Fruit fly (Drosophila melanogaster) whole organism, wandering third instar larva: ENCODE results near the gene Atac3.
A peak's percentile ranks its signal among the peaks of the same experiment; 100 is the strongest.

Experiments used
- CG32264 ChIP-seq: fragments of 200-800 bp; sonication (Bioruptor generic); optimal IDR thresholded peaks from 2 replicates; lab custom pipeline; 2016; ENCODE audit warnings: missing biosample characterization, missing genetic modification characterization
- CG9705 ChIP-seq: fragments of 200-800 bp; sonication (Bioruptor generic); optimal IDR thresholded peaks from 2 replicates; lab custom pipeline; 2018; ENCODE audit warnings: missing biosample characterization, mild to moderate bottlenecking, missing genetic modification characterization
- CrebA ChIP-seq: fragments of 200-800 bp; sonication (Bioruptor generic); optimal IDR thresholded peaks from 2 replicates; lab custom pipeline; 2016; ENCODE audit warnings: missing biosample characterization, mild to moderate bottlenecking, missing genetic modification characterization, borderline replicate concordance
- Dfd ChIP-seq: fragments of >200 bp; optimal IDR thresholded peaks from 2 replicates; lab custom pipeline; 2017; ENCODE audit warnings: missing biosample characterization, missing genetic modification characterization
- Dif ChIP-seq: fragments of 200-275, 200-300 bp; sonication (Bioruptor generic); optimal IDR thresholded peaks from 2 replicates; lab custom pipeline; 2018; ENCODE audit warnings: missing biosample characterization, missing genetic modification characterization; ENCODE audit not compliant: partially characterized antibody
- GATAd ChIP-seq: sonication (Bioruptor generic); optimal IDR thresholded peaks from 2 replicates; lab custom pipeline; 2016; ENCODE audit warnings: missing biosample characterization, missing genetic modification characterization
- HLH106 ChIP-seq: fragments of 200-800 bp; optimal IDR thresholded peaks from 3 replicates; lab custom pipeline; 2019; ENCODE audit warnings: missing biosample characterization, mild to moderate bottlenecking, missing genetic modification characterization, moderate library complexity
- Hnf4 ChIP-seq: fragments of 200-800 bp; sonication (Bioruptor generic); optimal IDR thresholded peaks from 2 replicates; lab custom pipeline; 2016; ENCODE audit warnings: missing biosample characterization, mild to moderate bottlenecking, missing genetic modification characterization
- Hr78 ChIP-seq: fragments of >200 bp; optimal IDR thresholded peaks from 2 replicates; lab custom pipeline; 2017; ENCODE audit warnings: missing biosample characterization, missing genetic modification characterization
- Hr83 ChIP-seq: fragments of 200-300 bp; sonication (Bioruptor generic); optimal IDR thresholded peaks from 2 replicates; lab custom pipeline; 2016; ENCODE audit warnings: missing biosample characterization, mild to moderate bottlenecking, missing genetic modification characterization, moderate library complexity; ENCODE audit not compliant: poor library complexity, severe bottlenecking
- Jra ChIP-seq: sonication (Bioruptor generic); optimal IDR thresholded peaks from 2 replicates; lab custom pipeline; 2016; ENCODE audit warnings: missing biosample characterization, missing genetic modification characterization
- Mio ChIP-seq: sonication (Bioruptor generic); optimal IDR thresholded peaks from 2 replicates; lab custom pipeline; 2016; ENCODE audit warnings: missing biosample characterization, missing genetic modification characterization
- Myc ChIP-seq: fragments of >200 bp; optimal IDR thresholded peaks from 2 replicates; lab custom pipeline; 2017
- N ChIP-seq: fragments of >200 bp; optimal IDR thresholded peaks from 2 replicates; lab custom pipeline; 2018; ENCODE audit warnings: missing biosample characterization, missing external identifiers, missing genetic modification characterization
- OdsH ChIP-seq: fragments of 200-800 bp; sonication (Bioruptor generic); optimal IDR thresholded peaks from 2 replicates; lab custom pipeline; 2016; ENCODE audit warnings: missing biosample characterization, mild to moderate bottlenecking, missing genetic modification characterization
- Rel ChIP-seq, 2 experiments: fragments of 200-800 bp; sonication (Bioruptor generic) in 1 of 2; optimal IDR thresholded peaks; 2 replicates in 1 of 2; 3 replicates in 1 of 2; lab custom pipeline; 2016 to 2019; ENCODE audit warnings: mild to moderate bottlenecking in 2 of 2, missing biosample characterization in 2 of 2, missing genetic modification characterization in 2 of 2, moderate library complexity in 1 of 2
- Sp1 ChIP-seq: fragments of 200-800 bp; sonication (Bioruptor generic); optimal IDR thresholded peaks from 3 replicates; lab custom pipeline; 2019; ENCODE audit warnings: missing biosample characterization, mild to moderate bottlenecking, missing genetic modification characterization, moderate library complexity
- br ChIP-seq: fragments of 200-800 bp; sonication (Bioruptor generic); optimal IDR thresholded peaks from 2 replicates; lab custom pipeline; 2016; ENCODE audit warnings: missing biosample characterization, missing genetic modification characterization
- brk ChIP-seq: fragments of 200-800 bp; sonication (Bioruptor generic); optimal IDR thresholded peaks from 2 replicates; lab custom pipeline; 2016; ENCODE audit warnings: missing biosample characterization, mild to moderate bottlenecking, missing genetic modification characterization
- dl ChIP-seq, 2 experiments: fragments of 175-275, 200-275 bp in 1 of 2; fragments of 200-275 bp in 1 of 2; sonication (Bioruptor generic); optimal IDR thresholded peaks; lab custom pipeline; 2018; ENCODE audit warnings: mild to moderate bottlenecking in 2 of 2, missing biosample characterization in 2 of 2, missing genetic modification characterization in 2 of 2, moderate library complexity in 2 of 2; ENCODE audit not compliant: partially characterized antibody in 2 of 2, insufficient read depth in 1 of 2
- dmrt93B ChIP-seq: fragments of 200-800 bp; sonication (Bioruptor generic); optimal IDR thresholded peaks from 2 replicates; lab custom pipeline; 2018; ENCODE audit warnings: missing biosample characterization, mild to moderate bottlenecking, missing genetic modification characterization
- dsf ChIP-seq: sonication (Bioruptor generic); optimal IDR thresholded peaks from 2 replicates; lab custom pipeline; 2016; ENCODE audit warnings: missing biosample characterization, missing genetic modification characterization, borderline replicate concordance
- ey ChIP-seq: fragments of 200-800 bp; sonication (Bioruptor generic); optimal IDR thresholded peaks from 2 replicates; lab custom pipeline; 2016; ENCODE audit warnings: missing biosample characterization, missing genetic modification characterization
- foxo ChIP-seq, 2 experiments: fragments of 200-800 bp; sonication (Bioruptor generic); optimal IDR thresholded peaks; 2 replicates in 1 of 2; 3 replicates in 1 of 2; lab custom pipeline; 2016 to 2017; ENCODE audit warnings: missing biosample characterization in 2 of 2, missing genetic modification characterization in 2 of 2
- fru ChIP-seq: fragments of 200-800 bp; sonication (Bioruptor generic); optimal IDR thresholded peaks from 3 replicates; lab custom pipeline; 2016; ENCODE audit warnings: missing biosample characterization, mild to moderate bottlenecking, missing genetic modification characterization
- h ChIP-seq: fragments of 200-800 bp; sonication (Bioruptor generic); optimal IDR thresholded peaks from 3 replicates; lab custom pipeline; 2016; ENCODE audit warnings: missing biosample characterization, mild to moderate bottlenecking, missing genetic modification characterization
- jim ChIP-seq: fragments of 175-275, 200-325 bp; sonication (Bioruptor generic); optimal IDR thresholded peaks from 2 replicates; lab custom pipeline; 2016; ENCODE audit warnings: missing biosample characterization, mild to moderate bottlenecking, missing genetic modification characterization
- lola ChIP-seq: fragments of >200 bp; optimal IDR thresholded peaks from 2 replicates; lab custom pipeline; 2017; ENCODE audit warnings: missing biosample characterization, missing genetic modification characterization
- pan ChIP-seq: fragments of >200 bp; optimal IDR thresholded peaks from 2 replicates; lab custom pipeline; 2017
- psq ChIP-seq: fragments of 200-800 bp; sonication (Bioruptor generic); optimal IDR thresholded peaks from 3 replicates; lab custom pipeline; 2017; ENCODE audit warnings: missing biosample characterization, mild to moderate bottlenecking, missing genetic modification characterization, moderate library complexity
- rgr ChIP-seq: fragments of 200-800 bp; sonication (Bioruptor generic); optimal IDR thresholded peaks from 3 replicates; lab custom pipeline; 2016; ENCODE audit warnings: missing biosample characterization, mild to moderate bottlenecking, missing genetic modification characterization
- sage ChIP-seq: fragments of 200-800 bp; sonication (Bioruptor generic); optimal IDR thresholded peaks from 2 replicates; lab custom pipeline; 2016; ENCODE audit warnings: missing biosample characterization, mild to moderate bottlenecking, missing genetic modification characterization
- sv ChIP-seq: fragments of 200-800 bp; sonication (Bioruptor generic); optimal IDR thresholded peaks from 3 replicates; lab custom pipeline; 2016; ENCODE audit warnings: missing biosample characterization, missing genetic modification characterization
- tai ChIP-seq: sonication (Bioruptor generic); optimal IDR thresholded peaks from 2 replicates; lab custom pipeline; 2016; ENCODE audit warnings: missing biosample characterization, missing genetic modification characterization
- usp ChIP-seq: fragments of >200 bp; optimal IDR thresholded peaks from 2 replicates; lab custom pipeline; 2017; ENCODE audit warnings: missing biosample characterization, missing genetic modification characterization
- woc ChIP-seq: sonication (Bioruptor generic); optimal IDR thresholded peaks from 2 replicates; lab custom pipeline; 2016; ENCODE audit warnings: missing biosample characterization, mild to moderate bottlenecking, missing genetic modification characterization

Gene Atac3

DNA sequence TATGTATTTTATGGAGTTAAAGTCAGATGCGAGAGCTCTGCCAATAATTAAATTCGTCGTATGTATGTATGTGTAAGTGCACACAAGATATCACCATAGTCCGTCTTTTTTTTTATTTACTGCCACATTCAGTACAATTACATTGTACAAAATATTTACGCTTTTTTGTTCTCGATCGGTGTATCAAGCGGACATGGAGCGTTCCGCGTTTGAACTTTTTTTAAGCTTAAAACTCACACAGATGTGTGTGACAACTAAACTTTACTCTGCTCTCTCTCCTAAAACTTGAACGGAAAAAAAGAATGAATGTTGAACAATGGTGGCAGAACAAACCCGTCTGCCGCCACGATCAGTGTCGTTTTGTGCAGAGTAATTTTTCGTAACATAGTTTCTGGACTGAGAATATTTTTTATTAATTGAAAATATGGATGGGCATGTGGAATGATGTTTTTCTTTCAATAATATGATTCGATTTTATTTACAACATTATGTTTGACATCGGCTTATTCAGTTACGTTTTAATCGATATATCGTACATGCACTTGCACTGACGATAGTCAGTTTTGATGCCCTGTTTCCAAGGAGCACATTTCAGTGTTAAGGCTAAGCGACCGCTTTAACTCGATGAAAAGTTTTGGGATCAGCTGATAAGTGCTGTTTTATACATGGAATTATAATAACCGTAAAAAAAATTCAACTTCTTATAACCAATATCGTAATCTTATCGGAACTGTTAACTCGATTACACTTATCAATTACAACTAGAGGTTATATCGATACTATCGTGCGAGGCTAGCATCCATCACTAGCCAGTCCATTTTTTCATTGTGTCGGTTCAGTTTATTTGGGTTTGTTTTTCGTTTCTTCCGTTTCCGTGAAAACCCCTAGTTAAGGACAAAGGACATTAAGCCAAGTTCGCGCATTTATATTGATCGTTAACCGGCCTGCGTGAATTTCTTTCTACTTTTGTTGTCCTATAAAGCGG is 19.2 kb upstream of the Atac3 start, which contains the start of gene mth:
Gene mth (minus strand): TSS at position 302 of the 985 bp plus-strand sequence.
- TF ChIP-seq pan (lab: Kevin White, UChicago) (no peak), dmrt93B (GFP tag; lab: Kevin White, UChicago) (peak; percentile 6), Hr78 (GFP tag; lab: Kevin White, UChicago) (peak; percentile 42), dsf (GFP tag; lab: Kevin White, UChicago) (peak; percentile 60), rgr (peak; percentile 44), Myc (no peak), Jra (peak; percentile 61), dl (GFP tag; optimal IDR thresholded peaks at IDR 0.05; lab: Kevin White, UChicago; ENCODE audit: insufficient read depth in 1 of 2, partially characterized antibody in 2 of 2) (no peak), Dif (no peak), brk (GFP tag; lab: Kevin White, UChicago) (peak; percentile 28), Sp1 (GFP tag; lab: Kevin White, UChicago) (peak; percentile 41), HLH106 (tag; lab: Kevin White, UChicago) (peak; percentile 62), br (GFP tag; lab: Kevin White, UChicago) (peak; percentile 38), N (GFP tag; lab: Kevin White, UChicago) (peak; percentile 75), CG32264 (peak; percentile 22), Rel (GFP tag; optimal IDR thresholded peaks at IDR 0.05; lab: Kevin White, UChicago) (peak; percentile 16), Rel (tag; optimal IDR thresholded peaks at IDR 0.05; lab: Kevin White, UChicago) (peak; percentile 25), ey (peak; percentile 20), lola (no peak), tai (GFP tag; lab: Kevin White, UChicago) (no peak), jim (GFP tag; lab: Kevin White, UChicago) (no peak), h (peak; percentile 37), foxo (GFP tag; optimal IDR thresholded peaks at IDR 0.05; lab: Kevin White, UChicago) (peak in 1 of 2 experiments; percentile 62), CG9705 (peak; percentile 47), fru (GFP tag; lab: Kevin White, UChicago) (peak; percentile 53), GATAd (GFP tag; lab: Kevin White, UChicago) (no peak), sv (GFP tag; lab: Kevin White, UChicago) (peak; percentile 21), Hnf4 (peak; percentile 63), usp (GFP tag; lab: Kevin White, UChicago) (no peak), psq (GFP tag; lab: Kevin White, UChicago) (no peak), Hr83 (no peak), Dfd (no peak), Mio (GFP tag; lab: Kevin White, UChicago) (no peak), OdsH (no peak), woc (GFP tag; lab: Kevin White, UChicago) (peak; percentile 73), CrebA (no peak)

DNA sequence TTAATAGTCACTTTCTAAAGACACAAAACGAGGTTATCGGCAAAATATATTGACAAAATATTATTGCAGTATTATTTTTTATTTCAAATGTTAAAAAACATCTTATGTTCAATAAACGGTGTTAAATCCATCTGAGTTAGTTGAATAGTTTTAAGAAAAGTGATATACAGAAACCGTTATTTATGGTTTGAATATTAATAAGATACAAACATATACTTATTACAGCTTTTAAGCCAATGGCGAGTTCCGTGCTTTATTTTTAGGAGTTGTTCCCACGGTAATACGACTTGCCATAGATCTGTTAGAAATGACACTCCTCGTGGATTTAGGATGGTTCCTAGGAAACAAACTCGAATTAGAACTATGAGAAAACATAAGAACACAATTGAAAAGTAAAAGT is 15.5 kb upstream of the Atac3 start:
- TF ChIP-seq br (GFP tag; lab: Kevin White, UChicago) (no peak), dsf (GFP tag; lab: Kevin White, UChicago) (no peak), foxo (GFP tag; optimal IDR thresholded peaks at IDR 0.05; lab: Kevin White, UChicago) (no peak), GATAd (GFP tag; lab: Kevin White, UChicago) (no peak), CG32264 (no peak), pan (lab: Kevin White, UChicago) (no peak), tai (GFP tag; lab: Kevin White, UChicago) (peak; percentile 12)

DNA sequence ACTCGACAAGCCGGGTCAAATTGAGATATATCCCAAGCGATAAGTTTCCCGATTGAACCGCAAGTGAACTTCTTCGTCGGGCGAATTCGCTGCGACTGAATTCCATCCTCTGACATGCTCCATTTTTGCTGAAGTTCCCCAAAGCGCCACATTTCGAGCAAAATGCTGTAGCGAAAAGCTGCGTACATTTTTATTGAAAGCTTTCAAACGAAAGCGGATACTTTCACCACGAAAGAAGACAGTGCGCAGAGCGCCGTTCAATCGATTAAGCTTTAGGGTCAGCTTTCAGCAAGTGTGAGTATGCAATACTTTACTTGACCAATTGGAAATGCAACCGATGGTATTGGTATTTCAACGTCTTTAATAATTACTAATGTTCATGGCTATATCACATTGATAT is 15.0 kb upstream of the Atac3 start, which contains the start of gene mthl10:
Gene mthl10 (minus strand): TSS at position 77 of the 400 bp plus-strand sequence.
- TF ChIP-seq dsf (GFP tag; lab: Kevin White, UChicago): no peak
- TF ChIP-seq GATAd (GFP tag; lab: Kevin White, UChicago): no peak
- peak in 1 of 2 experiments; percentile 57 for TF ChIP-seq foxo (GFP tag; optimal IDR thresholded peaks at IDR 0.05; lab: Kevin White, UChicago)
- TF ChIP-seq Jra: no peak
- TF ChIP-seq Hr83: no peak
- peak; percentile 22 for TF ChIP-seq Myc
- peak; percentile 73 for TF ChIP-seq lola
- TF ChIP-seq woc (GFP tag; lab: Kevin White, UChicago): no peak
- TF ChIP-seq Rel (GFP tag; optimal IDR thresholded peaks at IDR 0.05; lab: Kevin White, UChicago): no peak
- peak; percentile 49 for TF ChIP-seq Rel (tag; optimal IDR thresholded peaks at IDR 0.05; lab: Kevin White, UChicago)
- peak; percentile 40 for TF ChIP-seq sage (GFP tag; lab: Kevin White, UChicago)
- no peak for TF ChIP-seq N (GFP tag; lab: Kevin White, UChicago)
- TF ChIP-seq br (GFP tag; lab: Kevin White, UChicago): no peak
- no peak for TF ChIP-seq h
- TF ChIP-seq rgr: no peak
- TF ChIP-seq dmrt93B (GFP tag; lab: Kevin White, UChicago): no peak
- TF ChIP-seq Hr78 (GFP tag; lab: Kevin White, UChicago): no peak
- TF ChIP-seq, all 38 proteins: peak for 5
